Worm (Caenorhabditis elegans): ENCODE measurements around the gene sri-1.
"Not testable (repeated sequence)": the region's sequence is repeated elsewhere in the genome, so short reads cannot be mapped to it uniquely, and the experiment has no call there.

The sri-1 gene

DNA sequence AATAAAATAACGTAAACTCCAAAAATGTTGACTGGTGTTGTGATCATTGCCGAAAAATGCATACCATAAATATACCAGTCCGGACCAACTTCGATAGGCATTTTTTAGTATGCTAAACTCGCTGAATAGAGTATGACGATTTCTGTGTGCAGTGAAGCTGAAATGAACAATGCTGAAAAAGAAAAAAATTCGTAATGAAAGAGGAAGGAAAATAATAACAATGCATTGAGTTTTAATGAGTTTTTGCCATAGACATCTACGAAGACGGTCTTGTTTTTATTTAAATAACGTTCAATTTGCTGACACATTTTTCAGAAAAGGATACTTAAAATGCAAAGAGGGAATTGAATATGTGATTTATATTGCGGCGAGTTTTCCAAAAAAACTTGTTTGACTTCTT, at the start of gene sri-1:
Gene sri-1 (minus strand): TSS at position 101 of the 400 bp plus-strand sequence.
- TF ChIP-seq unc-62 (GFP tag; optimal IDR thresholded peaks at IDR 0.05), result no peak

ce11 chrV:16016977-16017376, 49.5 kb upstream of the sri-1 start:
- no peak for TF ChIP-seq unc-62 (GFP tag; optimal IDR thresholded peaks at IDR 0.05)

ce11 chrV:16015652-16016051, 48.2 kb upstream of the sri-1 start, which contains the start of gene str-232:
TSS of gene str-232 (minus strand) at chrV:16015752.
- no peak for TF ChIP-seq unc-62 (GFP tag; optimal IDR thresholded peaks at IDR 0.05)

- TF ChIP-seq unc-62 (GFP tag; optimal IDR thresholded peaks at IDR 0.05), result no peak
Observed at ce11 chrV:16009564-16009963, 42.1 kb upstream of the sri-1 start, which contains the start of gene str-233. TSS of gene str-233 (minus strand) at chrV:16009664.

ce11 chrV:16007505-16007904, 40.1 kb upstream of the sri-1 start, which contains the start of gene str-231:
TSS of gene str-231 (minus strand) at chrV:16007605.
- no peak for TF ChIP-seq unc-62 (GFP tag; optimal IDR thresholded peaks at IDR 0.05)

ce11 chrV:16002288-16002687, 34.8 kb upstream of the sri-1 start, which contains the start of gene nhr-63:
TSS of gene nhr-63 (plus strand) at chrV:16002588.
- TF ChIP-seq unc-62 (GFP tag; optimal IDR thresholded peaks at IDR 0.05), result no peak

DNA sequence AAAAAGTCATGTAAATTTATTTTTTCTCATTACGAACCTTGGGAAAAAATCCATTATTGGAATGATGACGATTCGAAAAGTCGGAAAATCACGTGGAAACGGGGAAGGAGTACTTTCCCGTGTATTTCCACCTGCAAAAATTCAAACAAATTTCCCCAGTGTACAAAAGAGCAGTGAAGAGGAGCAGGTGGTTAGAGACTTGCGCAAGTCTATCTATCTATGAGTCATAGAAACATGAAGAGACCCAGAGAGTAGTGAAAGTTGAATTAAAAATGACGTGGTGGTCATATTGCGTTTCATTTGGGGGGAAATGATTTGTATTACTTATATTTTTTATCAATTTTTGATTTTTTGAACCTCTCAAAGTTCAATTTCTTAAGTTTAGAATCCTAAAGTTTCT, 33.0 kb upstream of the sri-1 start, which contains the start of gene nhr-50:
Gene nhr-50 (minus strand): TSS at position 199 of the 400 bp plus-strand sequence.
- no peak for TF ChIP-seq unc-62 (GFP tag; optimal IDR thresholded peaks at IDR 0.05)

DNA sequence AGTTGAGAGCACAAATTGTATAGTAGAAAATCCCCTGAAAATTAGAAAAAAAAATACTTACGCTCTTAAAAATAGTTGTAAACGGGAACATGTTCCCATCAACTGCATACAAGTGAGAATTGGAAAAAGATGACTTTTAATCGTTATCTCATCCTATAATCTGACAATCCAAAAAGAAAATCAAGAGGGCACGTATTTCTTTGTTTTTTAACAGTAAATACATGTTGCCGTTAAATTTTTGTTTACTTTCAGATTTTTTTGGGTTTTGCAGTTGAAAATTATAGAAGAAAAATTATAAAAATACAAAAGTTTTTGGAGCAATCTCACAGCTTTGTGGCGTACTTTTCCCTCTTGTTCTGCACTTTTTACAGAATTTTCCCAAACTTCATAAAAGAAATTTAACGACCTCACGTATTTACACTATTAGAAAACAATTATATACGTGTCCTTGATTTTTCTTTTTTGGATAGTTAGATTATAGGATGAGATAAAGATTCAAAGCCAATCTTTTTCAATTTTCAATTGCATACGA, 29.3 kb upstream of the sri-1 start, which contains the start of the genes C06C6.9 and C06C6.8:
Gene C06C6.9 (minus strand): TSS at position 101 of the 532 bp plus-strand sequence.
Gene C06C6.8 (plus strand): TSS at position 482 of the 532 bp plus-strand sequence.
- no peak for TF ChIP-seq unc-62 (GFP tag; optimal IDR thresholded peaks at IDR 0.05)

DNA sequence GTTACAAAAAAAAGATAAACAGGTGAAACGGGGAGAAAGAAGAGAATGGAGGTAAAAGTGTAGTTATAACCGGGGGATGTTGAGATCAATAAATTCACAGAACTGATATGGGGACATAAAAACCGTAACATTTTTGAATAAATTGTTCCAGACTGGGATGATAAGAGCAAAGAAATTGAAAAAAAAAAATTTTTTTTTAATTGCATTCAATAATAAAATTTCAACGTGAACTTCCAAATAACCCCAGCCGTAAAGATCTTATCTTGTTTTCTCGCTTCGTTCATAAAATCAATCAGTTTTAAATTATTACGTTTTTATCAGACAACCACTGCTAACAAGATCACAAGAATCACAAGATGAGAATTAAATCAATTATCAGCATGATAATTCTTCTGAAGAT, 24.4 kb upstream of the sri-1 start, which contains the start of gene C06C6.7:
Gene C06C6.7 (plus strand): TSS at position 301 of the 400 bp plus-strand sequence.
- not testable (repeated sequence) for TF ChIP-seq unc-62 (GFP tag; optimal IDR thresholded peaks at IDR 0.05)

DNA sequence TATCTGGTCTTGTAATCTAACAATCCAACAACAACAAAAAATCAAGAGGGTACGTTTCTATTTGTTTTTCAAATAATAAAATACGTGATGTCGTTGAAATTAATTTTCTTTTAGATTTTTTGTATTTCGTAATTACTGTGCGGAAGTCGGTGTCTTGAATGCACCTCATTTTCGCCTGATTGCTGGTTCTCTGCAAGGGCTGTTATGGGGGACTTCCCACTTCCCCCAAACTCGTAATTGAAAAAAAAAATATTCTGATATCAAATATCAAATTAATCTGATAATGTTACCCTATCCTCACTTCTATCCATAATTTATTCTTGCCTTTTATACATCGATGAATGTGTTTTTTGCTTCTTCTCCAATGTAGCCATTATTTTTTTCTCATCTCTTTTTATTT, 20.6 kb upstream of the sri-1 start, which contains the start of gene F36G9.15:
Gene F36G9.15 (minus strand): TSS at position 101 of the 400 bp plus-strand sequence.
- no peak for TF ChIP-seq unc-62 (GFP tag; optimal IDR thresholded peaks at IDR 0.05)

DNA sequence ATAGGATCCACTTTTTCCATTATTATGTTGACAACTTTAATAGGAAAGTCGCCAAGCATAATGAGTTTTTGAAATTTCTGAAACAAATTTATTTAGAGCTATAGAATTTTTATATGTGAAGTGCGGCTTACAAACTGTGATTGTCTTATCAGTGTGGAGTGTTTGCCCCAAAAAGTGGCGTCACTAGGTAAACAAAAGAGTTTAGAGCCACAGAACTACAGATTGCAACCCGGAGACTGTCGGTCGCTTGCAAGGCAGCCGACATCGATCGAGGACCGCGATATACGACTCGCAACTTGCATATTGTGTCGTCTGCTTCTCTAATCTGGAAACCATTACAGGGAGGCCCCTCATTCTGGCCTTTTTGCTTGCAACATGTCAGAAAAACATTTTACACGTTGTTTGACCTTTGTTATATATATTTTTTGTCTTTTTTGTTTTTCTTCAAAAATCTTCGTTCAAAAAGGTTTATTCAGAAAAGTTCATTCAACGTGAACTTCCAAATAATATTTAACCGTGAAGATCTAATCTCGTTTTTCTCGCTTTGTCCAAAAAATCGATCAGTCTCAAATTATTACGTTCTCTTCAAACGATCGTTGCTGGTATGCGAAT, 15.4 kb upstream of the sri-1 start, which contains the start of the genes fbxa-99 and F36G9.13:
Gene fbxa-99 (minus strand): TSS at position 122 of the 612 bp plus-strand sequence.
Gene F36G9.13 (plus strand): TSS at position 562 of the 612 bp plus-strand sequence.
- TF ChIP-seq unc-62 (GFP tag; optimal IDR thresholded peaks at IDR 0.05), result no peak

- TF ChIP-seq unc-62 (GFP tag; optimal IDR thresholded peaks at IDR 0.05), result no peak
Observed at ce11 chrV:15978232-15978764, 10.9 kb upstream of the sri-1 start, which contains the start of gene oac-20. TSS of gene oac-20 (plus strand) at chrV:15978714.

DNA sequence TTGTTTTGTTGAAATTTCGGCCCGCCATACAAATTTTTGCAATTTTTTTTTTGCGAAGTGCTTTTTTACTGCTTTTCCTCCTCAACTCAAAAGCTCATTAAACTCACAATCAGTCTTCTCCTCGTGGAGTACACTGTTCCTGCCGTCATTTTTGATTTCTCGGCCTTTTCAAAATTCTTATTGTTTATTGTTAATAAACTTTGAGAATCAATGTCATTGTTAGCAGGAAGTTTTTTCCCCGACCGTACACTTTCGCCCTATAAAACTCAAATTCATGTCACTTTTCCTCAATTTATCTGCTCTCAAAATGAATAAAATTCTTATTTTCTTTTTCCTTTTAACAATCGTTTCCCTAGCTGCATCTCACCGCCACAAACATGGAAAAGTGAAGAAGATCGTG, 8.4 kb upstream of the sri-1 start, which contains the start of gene clec-232:
Gene clec-232 (plus strand): TSS at position 301 of the 400 bp plus-strand sequence.
- no peak for TF ChIP-seq unc-62 (GFP tag; optimal IDR thresholded peaks at IDR 0.05)

- no peak for TF ChIP-seq unc-62 (GFP tag; optimal IDR thresholded peaks at IDR 0.05)
Observed at ce11 chrV:15974836-15975235, 7.4 kb upstream of the sri-1 start, which contains the start of gene sru-22. TSS of gene sru-22 (minus strand) at chrV:15974936.

DNA sequence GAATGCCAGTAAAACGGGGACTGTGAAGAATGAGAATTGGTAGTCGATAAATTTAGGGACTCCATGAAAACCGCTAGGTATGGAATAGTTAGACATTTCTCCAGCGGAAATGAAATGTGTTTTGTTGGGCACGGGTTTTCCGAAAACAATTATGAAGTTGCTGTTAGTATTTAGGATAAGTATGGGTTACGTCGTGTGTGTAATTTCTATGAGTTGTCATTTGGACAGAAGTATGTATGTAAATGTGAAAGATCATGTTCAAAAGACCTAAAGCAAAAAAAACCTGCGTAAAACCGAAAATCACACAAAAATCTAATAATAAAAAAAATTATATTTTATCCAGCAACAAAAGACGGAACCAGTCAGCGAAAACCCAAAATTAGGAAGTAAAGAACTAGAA, 5.0 kb upstream of the sri-1 start, which contains the start of gene sru-23:
Gene sru-23 (minus strand): TSS at position 101 of the 400 bp plus-strand sequence.
- TF ChIP-seq unc-62 (GFP tag; optimal IDR thresholded peaks at IDR 0.05), result no peak

DNA sequence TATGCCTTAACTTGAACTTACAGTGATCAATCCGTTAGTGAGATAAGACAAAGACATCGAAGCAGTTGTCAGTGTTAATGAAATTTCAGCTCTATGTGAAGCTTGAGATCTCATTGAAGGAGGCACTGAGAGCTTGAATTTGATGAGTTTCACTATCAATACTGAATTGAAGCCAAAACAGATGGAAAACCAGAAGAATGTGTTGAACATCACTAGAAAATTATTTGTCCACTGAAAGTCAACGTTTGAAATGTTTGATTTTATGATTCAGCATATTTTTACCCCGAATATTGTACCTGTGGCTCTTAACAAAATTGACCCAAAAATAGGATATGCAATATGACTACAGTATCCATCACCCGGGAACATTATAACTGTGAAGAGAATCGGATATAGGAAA, 3.4 kb upstream of the sri-1 start:
- TF ChIP-seq unc-62 (GFP tag; optimal IDR thresholded peaks at IDR 0.05), result no peak
